Worm (Caenorhabditis elegans) whole organism, L4/young adult: ENCODE measurements around the gene hrg-7.

Experiments used
- W03F9.2 ChIP-seq: fragments of 150-350 bp; optimal IDR thresholded peaks from 2 replicates; lab custom pipeline; 2014; ENCODE audit warnings: missing biosample characterization, missing genetic modification characterization
- dao-5 ChIP-seq: sonication (generic microtip); optimal IDR thresholded peaks from 2 replicates; lab custom pipeline; 2016; ENCODE audit warnings: missing genotype, missing genetic modification characterization, moderate library complexity, missing compliant biosample characterization
- him-1 ChIP-seq: sonication (generic microtip); optimal IDR thresholded peaks from 2 replicates; lab custom pipeline; 2016; ENCODE audit warnings: missing genotype, missing genetic modification reagents, missing genetic modification characterization, missing compliant biosample characterization

ce11 chrV:12747856-12748255 is 6.0 kb downstream of the hrg-7 start, which contains the start of gene C15C8.5:
- no peak for TF ChIP-seq him-1
- no peak for TF ChIP-seq W03F9.2 (tag; lab: Kevin White, UChicago)
- TF ChIP-seq dao-5, result no peak
